Fruit fly (Drosophila melanogaster): ENCODE results near the gene Snoo.

Snoo gene

dm6 chr2L:7998655-7999054, 14.7 kb upstream of the Snoo start, which contains the start of gene Sirup (continued):
- TF ChIP-seq h (optimal IDR thresholded peaks at IDR 0.05) = no peak
- no peak for TF ChIP-seq CrebB (tag; optimal IDR thresholded peaks at IDR 0.05)
- TF ChIP-seq ato (GFP tag; IDR thresholded peaks at IDR 0.05; ENCODE audit: partially characterized antibody) = no peak
- TF ChIP-seq CG6272 (GFP tag; IDR thresholded peaks at IDR 0.05) = no peak
- TF ChIP-seq CG13296 (GFP tag; optimal IDR thresholded peaks at IDR 0.05) = no peak
- TF ChIP-seq Hr39 (optimal IDR thresholded peaks at IDR 0.05) = no peak
- TF ChIP-seq toy (GFP tag; IDR thresholded peaks at IDR 0.05) = no peak
- peak; percentile 37 for TF ChIP-seq vvl (GFP tag; IDR thresholded peaks at IDR 0.05)
- no peak for TF ChIP-seq HHEX (GFP tag; optimal IDR thresholded peaks at IDR 0.05)
- TF ChIP-seq B-H2 (GFP tag; optimal IDR thresholded peaks at IDR 0.05) = no peak
- no peak for TF ChIP-seq CG1602 (GFP tag; optimal IDR thresholded peaks at IDR 0.05)
- TF ChIP-seq CG18476 (GFP tag; optimal IDR thresholded peaks at IDR 0.05) = no peak
- TF ChIP-seq sob (GFP tag; IDR thresholded peaks at IDR 0.05) = peak; percentile 68
- TF ChIP-seq CG17361 (GFP tag; IDR thresholded peaks at IDR 0.05) = no peak
- TF ChIP-seq Asciz (GFP tag; optimal IDR thresholded peaks at IDR 0.05) = no peak
- no peak for TF ChIP-seq CG12391 (tag; optimal IDR thresholded peaks at IDR 0.05)
- TF ChIP-seq Nf-YB (GFP tag; optimal IDR thresholded peaks at IDR 0.05) = no peak
- no peak for TF ChIP-seq aop (GFP tag; IDR thresholded peaks at IDR 0.05)
- no peak for TF ChIP-seq CG8944 (GFP tag; optimal IDR thresholded peaks at IDR 0.05)
- no peak for TF ChIP-seq seq (GFP tag; IDR thresholded peaks at IDR 0.05)
- no peak for TF ChIP-seq CG10979 (tag; optimal IDR thresholded peaks at IDR 0.05)
- no peak for TF ChIP-seq gem (tag; optimal IDR thresholded peaks at IDR 0.05)
- no peak for TF ChIP-seq CG7839 (tag; optimal IDR thresholded peaks at IDR 0.05)
- TF ChIP-seq cas (GFP tag; IDR thresholded peaks at IDR 0.05) = no peak
- TF ChIP-seq tap (tag; optimal IDR thresholded peaks at IDR 0.05) = no peak
- no peak for TF ChIP-seq pnt (GFP tag; optimal IDR thresholded peaks at IDR 0.05)
- TF ChIP-seq vnd (GFP tag; IDR thresholded peaks at IDR 0.05; ENCODE audit: partially characterized antibody) = no peak
- no peak for TF ChIP-seq D19A (tag; optimal IDR thresholded peaks at IDR 0.05)
- TF ChIP-seq CG18599 (GFP tag; optimal IDR thresholded peaks at IDR 0.05) = no peak
- peak; percentile 44 for TF ChIP-seq CG11504 (tag; optimal IDR thresholded peaks at IDR 0.05)
- no peak for TF ChIP-seq Fer3 (tag; optimal IDR thresholded peaks at IDR 0.05)
- TF ChIP-seq Gsc (GFP tag; IDR thresholded peaks at IDR 0.05) = no peak
- TF ChIP-seq CG17385 (GFP tag; optimal IDR thresholded peaks at IDR 0.05) = no peak
- peak; percentile 63 for TF ChIP-seq stwl (tag; optimal IDR thresholded peaks at IDR 0.05)
- TF ChIP-seq Atf3 (GFP tag; optimal IDR thresholded peaks at IDR 0.05) = no peak
- TF ChIP-seq slp2 (GFP tag; optimal IDR thresholded peaks at IDR 0.05) = no peak
- no peak for TF ChIP-seq CG14014 (GFP tag; IDR thresholded peaks at IDR 0.05)
- TF ChIP-seq Hmr (GFP tag; optimal IDR thresholded peaks at IDR 0.05) = peak; percentile 56
- no peak for TF ChIP-seq gce (GFP tag; IDR thresholded peaks at IDR 0.05)
- no peak for TF ChIP-seq pho (GFP tag; optimal IDR thresholded peaks at IDR 0.05)
- no peak for TF ChIP-seq Eip74EF (GFP tag; optimal IDR thresholded peaks at IDR 0.05)
- no peak for TF ChIP-seq CG6689 (GFP tag; IDR thresholded peaks at IDR 0.05)
- TF ChIP-seq cad (GFP tag; optimal IDR thresholded peaks at IDR 0.05) = peak; percentile 21
- no peak for TF ChIP-seq CG6654 (GFP tag; optimal IDR thresholded peaks at IDR 0.05)
- no peak for TF ChIP-seq CG34224 (GFP tag; IDR thresholded peaks at IDR 0.05; ENCODE audit: partially characterized antibody)
- TF ChIP-seq sens (GFP tag) = no peak
- TF ChIP-seq ara (GFP tag; IDR thresholded peaks at IDR 0.05) = no peak
- TF ChIP-seq jumu (GFP tag; optimal IDR thresholded peaks at IDR 0.05) = no peak
- no peak for TF ChIP-seq gsb-n (tag; optimal IDR thresholded peaks at IDR 0.05)
- TF ChIP-seq wor (GFP tag; IDR thresholded peaks at IDR 0.05) = no peak
- TF ChIP-seq CG17328 (GFP tag; IDR thresholded peaks at IDR 0.05) = peak; percentile 35; the same call in 1 of the 2 replicates
- TF ChIP-seq CG7786 (GFP tag; optimal IDR thresholded peaks at IDR 0.05) = no peak
- TF ChIP-seq MESR4 (GFP tag; optimal IDR thresholded peaks at IDR 0.05) = peak; percentile 55

Measured in whole organism, embryonic.